Fruit fly (Drosophila melanogaster): Measurements from ENCODE around the gene CG8142.

- TF ChIP-seq insv (optimal IDR thresholded peaks at IDR 0.05) (no peak), Myc (optimal IDR thresholded peaks at IDR 0.05) (no peak), h (optimal IDR thresholded peaks at IDR 0.05) (no peak), psq (optimal IDR thresholded peaks at IDR 0.05) (peak; percentile 62), ttk (optimal IDR thresholded peaks at IDR 0.05) (no peak), Sin3A (optimal IDR thresholded peaks at IDR 0.05) (peak; percentile 62)
These were observed 42.7 kb upstream of the CG8142 start, which contains the start of gene mnb for dm6 chrX:17887208-17887627.
